Worm (Caenorhabditis elegans) whole organism, L2 larva: ENCODE results near the gene srbc-1.

Experiments
- F13H6.1 ChIP-seq: sonication (generic microtip); optimal IDR thresholded peaks from 2 replicates; lab custom pipeline; 2016; ENCODE audit warnings: missing genetic modification characterization, missing compliant biosample characterization
- R02D3.7 ChIP-seq: fragments of 150-350 bp; optimal IDR thresholded peaks from 2 replicates; lab custom pipeline; 2014; ENCODE audit warnings: missing biosample characterization, missing genetic modification characterization
- Y55F3AM.14 ChIP-seq: fragments of 200-800 bp; sonication (Bioruptor generic); optimal IDR thresholded peaks from 2 replicates; lab custom pipeline; 2018; ENCODE audit warnings: mild to moderate bottlenecking, missing genetic modification characterization, missing compliant biosample characterization
- ZK546.5 ChIP-seq: sonication (generic microtip); optimal IDR thresholded peaks from 2 replicates; lab custom pipeline; 2017; ENCODE audit warnings: missing biosample characterization, missing genetic modification characterization
- alr-1 ChIP-seq: fragments of 150-350 bp; optimal IDR thresholded peaks from 2 replicates; lab custom pipeline; 2014; ENCODE audit warnings: missing biosample characterization, missing genetic modification characterization
- ama-1 ChIP-seq: fragments of 150-350 bp; optimal IDR thresholded peaks from 2 replicates; lab custom pipeline; 2018; ENCODE audit warnings: inconsistent platforms
- blmp-1 ChIP-seq: sonication (generic microtip); optimal IDR thresholded peaks from 2 replicates; lab custom pipeline; 2017; ENCODE audit warnings: missing genetic modification characterization, mild to moderate bottlenecking, missing compliant biosample characterization, antibody characterized with exemption, moderate library complexity; ENCODE audit not compliant: insufficient read depth
- ceh-16 ChIP-seq: fragments of 150-350 bp; optimal IDR thresholded peaks from 2 replicates; lab custom pipeline; 2014; ENCODE audit warnings: missing biosample characterization, missing genetic modification characterization
- ceh-82 ChIP-seq: fragments of 150-350 bp; optimal IDR thresholded peaks from 2 replicates; lab custom pipeline; 2014; ENCODE audit warnings: missing biosample characterization, missing genetic modification characterization
- dmd-4 ChIP-seq: sonication (generic microtip); optimal IDR thresholded peaks from 2 replicates; lab custom pipeline; 2017; ENCODE audit warnings: missing biosample characterization, missing genetic modification characterization
- elt-1 ChIP-seq: fragments of 150-350 bp; optimal IDR thresholded peaks from 2 replicates; lab custom pipeline; 2014; ENCODE audit warnings: missing biosample characterization, missing genetic modification characterization
- elt-3 ChIP-seq: sonication (generic microtip); optimal IDR thresholded peaks from 2 replicates; lab custom pipeline; 2017; ENCODE audit warnings: missing biosample characterization, missing genetic modification characterization
- gmeb-1 ChIP-seq: fragments of 150-350 bp; optimal IDR thresholded peaks from 2 replicates; lab custom pipeline; 2014; ENCODE audit warnings: missing biosample characterization, missing genetic modification characterization
- lin-11 ChIP-seq: fragments of 150-350 bp; sonication (generic microtip); optimal IDR thresholded peaks from 2 replicates; lab custom pipeline; 2014; ENCODE audit warnings: missing biosample characterization, missing genetic modification characterization, inconsistent platforms, mixed read lengths
- lin-39 ChIP-seq: fragments of 150-350 bp; optimal IDR thresholded peaks from 2 replicates; lab custom pipeline; 2014; ENCODE audit warnings: missing biosample characterization, missing genetic modification reagents, missing genetic modification characterization
- lsy-2 ChIP-seq, 2 experiments: fragments of 150-350 bp in 1 of 2; sonication (generic microtip) in 1 of 2; optimal IDR thresholded peaks; 2 replicates each; lab custom pipeline; 2014 to 2017; ENCODE audit warnings: missing biosample characterization in 2 of 2, missing genetic modification characterization in 2 of 2
- mab-5 ChIP-seq: fragments of 150-350 bp; optimal IDR thresholded peaks from 2 replicates; lab custom pipeline; 2014; ENCODE audit warnings: missing biosample characterization, missing genetic modification characterization
- mbf-1 ChIP-seq: sonication (generic microtip); optimal IDR thresholded peaks from 2 replicates; lab custom pipeline; 2017; ENCODE audit warnings: missing biosample characterization, missing genetic modification characterization
- mdl-1 ChIP-seq, 2 experiments: fragments of 150-350 bp in 1 of 2; sonication (generic microtip) in 1 of 2; optimal IDR thresholded peaks; 2 replicates each; lab custom pipeline; 2017; ENCODE audit warnings: missing biosample characterization in 2 of 2, missing genetic modification characterization in 2 of 2
- nhr-10 ChIP-seq: sonication (generic microtip); optimal IDR thresholded peaks from 2 replicates; lab custom pipeline; 2017; ENCODE audit warnings: missing biosample characterization, missing genetic modification characterization
- nhr-11 ChIP-seq: fragments of 150-350 bp; optimal IDR thresholded peaks from 2 replicates; lab custom pipeline; 2014; ENCODE audit warnings: missing biosample characterization, missing genetic modification characterization
- nhr-21 ChIP-seq: fragments of 150-350 bp; optimal IDR thresholded peaks from 2 replicates; lab custom pipeline; 2014; ENCODE audit warnings: missing biosample characterization, missing genetic modification characterization
- nhr-23 ChIP-seq: fragments of 150-350 bp; optimal IDR thresholded peaks from 2 replicates; lab custom pipeline; 2014; ENCODE audit warnings: missing biosample characterization, missing genetic modification reagents, missing genetic modification characterization
- nhr-237 ChIP-seq: fragments of 150-350 bp; optimal IDR thresholded peaks from 2 replicates; lab custom pipeline; 2014; ENCODE audit warnings: missing biosample characterization, missing genetic modification characterization
- nhr-6 ChIP-seq: fragments of 150-350 bp; optimal IDR thresholded peaks from 2 replicates; lab custom pipeline; 2014; ENCODE audit warnings: missing biosample characterization, missing genetic modification characterization
- nhr-77 ChIP-seq: fragments of 150-350 bp; optimal IDR thresholded peaks from 2 replicates; lab custom pipeline; 2014; ENCODE audit warnings: missing biosample characterization, missing genetic modification characterization
- peb-1 ChIP-seq: fragments of 150-350 bp; optimal IDR thresholded peaks from 2 replicates; lab custom pipeline; 2014; ENCODE audit warnings: missing biosample characterization, missing genetic modification characterization
- sem-4 ChIP-seq: fragments of 150-350 bp; optimal IDR thresholded peaks from 2 replicates; lab custom pipeline; 2014; ENCODE audit warnings: missing biosample characterization, missing genetic modification reagents, missing genetic modification characterization
- sma-3 ChIP-seq: sonication (generic microtip); optimal IDR thresholded peaks from 2 replicates; lab custom pipeline; 2016; ENCODE audit warnings: missing genetic modification reagents, missing genetic modification characterization, missing compliant biosample characterization
- sma-9 ChIP-seq, 2 experiments: fragments of 150-350 bp in 1 of 2; sonication (generic microtip) in 1 of 2; optimal IDR thresholded peaks; 2 replicates each; lab custom pipeline; 2014 to 2016; ENCODE audit warnings: missing genetic modification characterization in 2 of 2, mild to moderate bottlenecking in 1 of 2, missing biosample characterization in 1 of 2, missing compliant biosample characterization in 1 of 2, missing genetic modification reagents in 1 of 2, moderate library complexity in 1 of 2
- unc-39 ChIP-seq: fragments of 150-350 bp; optimal IDR thresholded peaks from 2 replicates; lab custom pipeline; 2014; ENCODE audit warnings: missing biosample characterization, missing genetic modification characterization
- unc-55 ChIP-seq: fragments of 150-350 bp; sonication (generic microtip); optimal IDR thresholded peaks from 3 replicates; lab custom pipeline; 2014; ENCODE audit warnings: missing biosample characterization, missing genetic modification reagents, missing genetic modification characterization
- zag-1 ChIP-seq: fragments of 150-350 bp; optimal IDR thresholded peaks from 2 replicates; lab custom pipeline; 2014; ENCODE audit warnings: missing biosample characterization, missing genetic modification characterization
- ztf-1 ChIP-seq: fragments of 200-800 bp; sonication (Bioruptor generic); conservative IDR thresholded peaks from 2 replicates; pipeline ENCODE4 v1.3.6; 2022; ENCODE audit warnings: missing genetic modification characterization, missing compliant biosample characterization
- ztf-4 ChIP-seq: fragments of 150-350 bp; optimal IDR thresholded peaks from 2 replicates; lab custom pipeline; 2014; ENCODE audit warnings: missing biosample characterization, missing genetic modification characterization

The srbc-1 gene

DNA sequence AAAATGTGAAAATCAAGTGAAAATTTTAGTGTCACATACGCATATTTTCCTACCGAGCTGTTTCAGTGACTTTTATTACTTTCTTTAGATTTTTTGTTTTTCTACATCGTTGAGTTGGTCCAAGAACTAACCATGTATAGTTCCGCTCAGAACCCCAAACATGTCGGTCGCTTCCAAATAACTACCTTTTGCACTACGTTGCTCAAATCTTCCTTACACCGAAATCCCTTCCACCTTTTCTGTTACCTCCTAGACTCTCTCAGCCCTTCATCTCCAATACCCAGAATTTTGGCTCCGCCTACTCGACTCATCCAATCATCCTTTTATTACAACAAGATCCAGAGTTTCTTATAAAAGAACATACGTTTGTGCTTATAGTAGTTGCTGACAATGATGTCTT is 17.2 kb downstream of the srbc-1 start, which contains the start of gene F35F10.5:
F35F10.5 (plus strand) TSS at position 301 of the 400 bp plus-strand sequence.
- TF ChIP-seq nhr-6 (tag; lab: Kevin White, UChicago), result no peak
- TF ChIP-seq alr-1, result no peak
- TF ChIP-seq ama-1 (lab: Kevin White, UChicago), result no peak
- no peak for TF ChIP-seq ceh-16 (tag; lab: Kevin White, UChicago)
- TF ChIP-seq mab-5, result no peak
- TF ChIP-seq F13H6.1, result no peak
- no peak for TF ChIP-seq R02D3.7 (tag; lab: Kevin White, UChicago)
- TF ChIP-seq nhr-21 (tag; lab: Kevin White, UChicago), result no peak
- TF ChIP-seq blmp-1, result no peak
- no peak for TF ChIP-seq Y55F3AM.14 (GFP tag; lab: Kevin White, UChicago)
- TF ChIP-seq lsy-2 (tag; optimal IDR thresholded peaks at IDR 0.05; lab: Kevin White, UChicago), result no peak
- TF ChIP-seq elt-3, result no peak
- TF ChIP-seq zag-1 (tag; lab: Kevin White, UChicago), result no peak
- TF ChIP-seq sma-9 (GFP tag; optimal IDR thresholded peaks at IDR 0.05; lab: Kevin White, UChicago), result no peak
- no peak for TF ChIP-seq sma-9 (tag; optimal IDR thresholded peaks at IDR 0.05; lab: Kevin White, UChicago)

DNA sequence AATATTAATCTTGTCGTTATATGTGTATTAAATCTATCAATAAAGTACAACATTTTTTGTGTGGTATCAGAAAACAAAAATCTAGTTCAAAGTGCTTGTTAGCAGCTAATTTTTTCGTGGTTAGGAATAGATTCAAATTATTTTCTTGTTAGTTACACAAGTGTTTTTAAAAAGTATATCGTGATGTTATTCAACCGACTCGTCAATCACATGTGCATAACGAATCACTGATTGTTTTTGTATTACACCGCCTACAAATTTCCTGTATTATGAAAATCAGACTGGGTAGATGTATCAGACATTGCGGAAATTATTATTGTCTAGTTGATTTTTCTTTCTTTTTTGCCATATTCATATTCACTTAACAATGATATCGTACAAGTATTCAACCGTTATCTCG is 18.8 kb downstream of the srbc-1 start, which contains the start of gene str-64:
str-64 (plus strand) TSS at position 301 of the 400 bp plus-strand sequence.
- TF ChIP-seq nhr-6 (tag; lab: Kevin White, UChicago), result no peak
- TF ChIP-seq ama-1 (lab: Kevin White, UChicago), result no peak
- TF ChIP-seq, all 48 proteins: peak for 0

DNA sequence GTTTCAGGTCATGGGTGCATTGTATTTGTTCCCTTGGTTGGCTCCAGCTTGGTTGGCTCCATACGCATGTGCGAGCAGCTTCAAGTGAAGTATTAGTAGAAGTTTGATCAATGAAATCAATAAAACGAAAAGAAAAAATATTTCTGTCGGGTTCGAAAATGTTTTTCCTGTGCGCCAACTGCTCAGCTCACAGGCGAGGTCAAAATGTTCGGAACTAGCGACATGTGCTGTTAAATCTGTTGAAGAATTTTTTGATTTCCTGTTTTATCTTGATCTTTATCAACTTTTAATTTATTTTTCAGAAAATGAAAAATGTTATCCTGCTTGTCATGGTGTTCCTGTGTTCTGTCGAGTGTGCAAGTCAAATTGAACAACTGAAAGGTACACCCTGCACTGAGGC is 20.3 kb downstream of the srbc-1 start, which contains the start of gene T28A11.25:
T28A11.25 (plus strand) TSS at position 301 of the 400 bp plus-strand sequence.
- peak; percentile 64 for TF ChIP-seq sma-9 (GFP tag; optimal IDR thresholded peaks at IDR 0.05; lab: Kevin White, UChicago)
- no peak for TF ChIP-seq sma-9 (tag; optimal IDR thresholded peaks at IDR 0.05; lab: Kevin White, UChicago)
- no peak for TF ChIP-seq mab-5

DNA sequence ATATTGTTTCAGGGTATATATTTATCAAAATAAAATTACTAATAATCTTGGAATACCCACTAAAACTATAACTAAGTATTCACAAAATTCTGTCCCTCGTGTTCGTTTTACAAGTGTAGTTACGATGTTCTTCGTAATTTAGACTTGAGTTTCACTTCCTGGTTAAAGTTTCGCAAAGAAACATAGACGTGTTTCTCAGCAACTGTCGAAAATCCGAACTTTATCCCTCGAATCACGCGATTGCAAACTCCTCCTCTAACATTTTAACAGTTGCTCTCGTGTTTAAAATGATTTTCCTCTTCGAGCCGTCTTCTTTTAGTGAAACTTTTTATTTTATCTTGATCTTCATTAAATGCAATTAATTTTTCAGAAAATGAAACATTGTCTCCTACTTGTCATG is 21.8 kb downstream of the srbc-1 start, which contains the start of gene T28A11.2:
T28A11.2 (plus strand) TSS at position 371 of the 400 bp plus-strand sequence.
- TF ChIP-seq unc-39 (tag; lab: Kevin White, UChicago) (no peak), gmeb-1 (tag; lab: Kevin White, UChicago) (no peak), sem-4 (tag; lab: Kevin White, UChicago) (peak; percentile 8), R02D3.7 (tag; lab: Kevin White, UChicago) (no peak), mbf-1 (tag; lab: Kevin White, UChicago) (no peak), nhr-6 (tag; lab: Kevin White, UChicago) (no peak), elt-3 (no peak), ztf-1 (no peak), lin-11 (tag; lab: Kevin White, UChicago) (no peak), nhr-77 (tag; lab: Kevin White, UChicago) (no peak), nhr-11 (tag; lab: Kevin White, UChicago) (no peak), ama-1 (lab: Kevin White, UChicago) (no peak), sma-9 (GFP tag; optimal IDR thresholded peaks at IDR 0.05; lab: Kevin White, UChicago) (peak; percentile 71), sma-9 (tag; optimal IDR thresholded peaks at IDR 0.05; lab: Kevin White, UChicago) (no peak), unc-55 (no peak), F13H6.1 (peak; percentile 50), peb-1 (no peak), lsy-2 (tag; optimal IDR thresholded peaks at IDR 0.05; lab: Kevin White, UChicago) (no peak), ztf-4 (tag; lab: Kevin White, UChicago) (no peak), nhr-10 (no peak), ceh-82 (tag; lab: Kevin White, UChicago) (no peak), lin-39 (tag; lab: Kevin White, UChicago) (no peak), nhr-23 (tag; lab: Kevin White, UChicago) (no peak), alr-1 (no peak)

DNA sequence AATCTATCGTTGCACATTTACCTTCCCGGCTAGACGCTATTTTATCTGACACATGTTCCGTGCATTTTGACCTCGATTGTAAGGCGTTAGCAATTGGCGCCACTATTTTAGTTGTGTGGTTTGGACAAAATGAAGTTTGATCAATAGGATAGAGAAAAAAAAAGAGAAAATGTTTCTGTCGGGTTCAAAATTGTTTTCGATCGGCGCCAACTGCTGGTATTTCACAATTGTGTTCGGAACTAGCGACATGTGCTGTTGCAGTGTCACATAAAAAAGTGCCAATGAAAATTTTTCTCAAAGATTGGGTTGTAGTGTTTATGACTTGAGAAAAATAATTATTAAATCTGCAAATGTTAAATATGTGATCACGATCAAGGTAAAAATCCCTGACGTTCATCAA is 22.7 kb downstream of the srbc-1 start:
- TF ChIP-seq ZK546.5 (tag; lab: Kevin White, UChicago) (no peak), ceh-16 (tag; lab: Kevin White, UChicago) (no peak), sma-9 (GFP tag; optimal IDR thresholded peaks at IDR 0.05; lab: Kevin White, UChicago) (peak; percentile 78), sma-9 (tag; optimal IDR thresholded peaks at IDR 0.05; lab: Kevin White, UChicago) (no peak), R02D3.7 (tag; lab: Kevin White, UChicago) (no peak), ztf-1 (no peak), nhr-21 (tag; lab: Kevin White, UChicago) (no peak), nhr-23 (tag; lab: Kevin White, UChicago) (no peak), F13H6.1 (peak; percentile 65), elt-1 (tag; lab: Kevin White, UChicago) (no peak), nhr-237 (tag; lab: Kevin White, UChicago) (no peak), ztf-4 (tag; lab: Kevin White, UChicago) (no peak), sma-3 (GFP tag; lab: Kevin White, UChicago) (no peak), mdl-1 (tag; optimal IDR thresholded peaks at IDR 0.05; lab: Kevin White, UChicago) (no peak), dmd-4 (tag; lab: Kevin White, UChicago) (no peak), sem-4 (tag; lab: Kevin White, UChicago) (no peak), unc-55 (no peak), lsy-2 (tag; optimal IDR thresholded peaks at IDR 0.05; lab: Kevin White, UChicago) (peak in 1 of 2 experiments; percentile 27), ama-1 (lab: Kevin White, UChicago) (no peak)
- TF ChIP-seq, all 48 proteins: peak for 3
